Fruit fly (Drosophila melanogaster) whole organism, prepupa: ENCODE measurements around the gene CG31917.

ENCODE experiments used
- Blimp-1 ChIP-seq: fragments of 200-800 bp; sonication (Bioruptor generic); optimal IDR thresholded peaks from 3 replicates; lab custom pipeline; 2017; ENCODE audit warnings: missing biosample characterization, missing genetic modification characterization, mild to moderate bottlenecking, moderate library complexity, missing genetic modification reagents
- CG10631 ChIP-seq: fragments of 200-800 bp; sonication (Bioruptor generic); optimal IDR thresholded peaks from 2 replicates; lab custom pipeline; 2016; ENCODE audit warnings: missing biosample characterization, missing genetic modification characterization
- CG10669 ChIP-seq: fragments of 200-800 bp; sonication (Bioruptor generic); optimal IDR thresholded peaks from 3 replicates; lab custom pipeline; 2018; ENCODE audit warnings: missing biosample characterization, mild to moderate bottlenecking, missing genetic modification characterization, moderate library complexity
- CG11294 ChIP-seq: fragments of 200-800 bp; sonication (Bioruptor generic); IDR thresholded peaks from 2 replicates; pipeline ENCODE4 v1.3.6; 2022; ENCODE audit warnings: missing biosample characterization, missing genetic modification characterization
- CG11902 ChIP-seq: fragments of 200-800 bp; sonication (Bioruptor generic); optimal IDR thresholded peaks from 3 replicates; lab custom pipeline; 2016; ENCODE audit warnings: missing biosample characterization, missing genetic modification characterization
- CG1621 ChIP-seq: fragments of 200-800 bp; sonication (Bioruptor generic); optimal IDR thresholded peaks from 3 replicates; lab custom pipeline; 2018; ENCODE audit warnings: missing biosample characterization, mild to moderate bottlenecking, missing genetic modification characterization
- CG16779 ChIP-seq: fragments of 200-800 bp; sonication (Bioruptor generic); optimal IDR thresholded peaks from 3 replicates; lab custom pipeline; 2017; ENCODE audit warnings: missing biosample characterization, mild to moderate bottlenecking, missing genetic modification characterization
- CG31627 ChIP-seq: fragments of 200-800 bp; sonication (Bioruptor generic); optimal IDR thresholded peaks from 3 replicates; lab custom pipeline; 2016; ENCODE audit warnings: missing biosample characterization, missing genetic modification characterization
- CG32006 ChIP-seq: fragments of 200-800 bp; sonication (Bioruptor generic); optimal IDR thresholded peaks from 3 replicates; lab custom pipeline; 2017; ENCODE audit warnings: missing biosample characterization, mild to moderate bottlenecking, missing genetic modification characterization
- CG34406 ChIP-seq: fragments of 200-800 bp; sonication (Bioruptor generic); optimal IDR thresholded peaks from 3 replicates; lab custom pipeline; 2016; ENCODE audit warnings: missing biosample characterization, missing genetic modification characterization
- CG3919 ChIP-seq: fragments of 200-800 bp; sonication (Bioruptor generic); optimal IDR thresholded peaks from 3 replicates; lab custom pipeline; 2016; ENCODE audit warnings: missing biosample characterization, missing genetic modification characterization
- CG4318 ChIP-seq: fragments of 200-800 bp; sonication (Bioruptor generic); optimal IDR thresholded peaks from 3 replicates; lab custom pipeline; 2017; ENCODE audit warnings: missing biosample characterization, mild to moderate bottlenecking, missing genetic modification characterization
- CG6163 ChIP-seq: fragments of 200-800 bp; sonication (Bioruptor generic); IDR thresholded peaks from 3 replicates; pipeline ENCODE4 v1.3.6; 2022; ENCODE audit warnings: missing biosample characterization, missing genetic modification characterization
- CG6276 ChIP-seq: fragments of 200-800 bp; sonication (Bioruptor generic); optimal IDR thresholded peaks from 2 replicates; lab custom pipeline; 2017; ENCODE audit warnings: missing biosample characterization, mild to moderate bottlenecking, missing genetic modification characterization
- CG6792 ChIP-seq: fragments of 200-800 bp; sonication (Bioruptor generic); optimal IDR thresholded peaks from 3 replicates; lab custom pipeline; 2016; ENCODE audit warnings: missing biosample characterization, missing genetic modification characterization
- CG7368 ChIP-seq: fragments of 200-800 bp; sonication (Bioruptor generic); optimal IDR thresholded peaks from 3 replicates; lab custom pipeline; 2016; ENCODE audit warnings: missing biosample characterization, missing genetic modification characterization
- CG8119 ChIP-seq: fragments of 200-800 bp; sonication (Bioruptor generic); IDR thresholded peaks from 3 replicates; pipeline ENCODE4 v1.3.6; 2022; ENCODE audit warnings: missing biosample characterization, missing genetic modification characterization
- CG8319 ChIP-seq: fragments of 200-800 bp; sonication (Bioruptor generic); optimal IDR thresholded peaks from 3 replicates; lab custom pipeline; 2016; ENCODE audit warnings: missing biosample characterization, missing genetic modification characterization
- Eip75B ChIP-seq: fragments of 200-800 bp; sonication (Bioruptor generic); optimal IDR thresholded peaks from 3 replicates; lab custom pipeline; 2016; ENCODE audit warnings: missing biosample characterization, missing genetic modification characterization
- Eip78C ChIP-seq: fragments of 200-800 bp; sonication (Bioruptor generic); peaks from one replicate; lab custom pipeline; 2016; ENCODE audit warnings: missing biosample characterization, missing genetic modification characterization
- Eip93F ChIP-seq: fragments of 200-800 bp; sonication (Bioruptor generic); optimal IDR thresholded peaks from 2 replicates; lab custom pipeline; 2016; ENCODE audit warnings: missing biosample characterization, mild to moderate bottlenecking, missing genetic modification characterization
- Ets96B ChIP-seq: fragments of 200-800 bp; optimal IDR thresholded peaks from 2 replicates; lab custom pipeline; 2019; ENCODE audit warnings: missing biosample characterization, mild to moderate bottlenecking, missing genetic modification characterization, moderate library complexity
- Gug ChIP-seq: fragments of 200-800 bp; sonication (Bioruptor generic); IDR thresholded peaks from 2 replicates; pipeline ENCODE4 v1.3.6; 2022; ENCODE audit warnings: missing biosample characterization, missing genetic modification characterization
- Hr39 ChIP-seq: fragments of 200-800 bp; sonication (Bioruptor generic); optimal IDR thresholded peaks from 2 replicates; lab custom pipeline; 2016; ENCODE audit warnings: missing biosample characterization, missing genetic modification characterization
- Hr4 ChIP-seq: fragments of 200-800 bp; sonication (Bioruptor generic); optimal IDR thresholded peaks from 3 replicates; lab custom pipeline; 2016; ENCODE audit warnings: missing biosample characterization, missing genetic modification characterization
- Lpt ChIP-seq: fragments of 200-800 bp; sonication (Bioruptor generic); optimal IDR thresholded peaks from 3 replicates; lab custom pipeline; 2016; ENCODE audit warnings: missing biosample characterization, missing genetic modification characterization
- Met ChIP-seq: fragments of 200-800 bp; sonication (Bioruptor generic); optimal IDR thresholded peaks from 3 replicates; lab custom pipeline; 2016; ENCODE audit warnings: missing biosample characterization, missing genetic modification characterization
- OdsH ChIP-seq: fragments of 200-800 bp; sonication (Bioruptor generic); optimal IDR thresholded peaks from 3 replicates; lab custom pipeline; 2016; ENCODE audit warnings: missing biosample characterization, missing genetic modification characterization
- Sox14 ChIP-seq: fragments of 200-800 bp; sonication (Bioruptor generic); optimal IDR thresholded peaks from 3 replicates; lab custom pipeline; 2016; ENCODE audit warnings: missing biosample characterization, missing genetic modification characterization
- Sox15 ChIP-seq: fragments of 200-800 bp; sonication (Bioruptor generic); optimal IDR thresholded peaks from 3 replicates; lab custom pipeline; 2016; ENCODE audit warnings: missing biosample characterization, missing genetic modification characterization
- achi ChIP-seq: fragments of 200-800 bp; sonication (Bioruptor generic); optimal IDR thresholded peaks from 3 replicates; lab custom pipeline; 2016; ENCODE audit warnings: missing biosample characterization, missing genetic modification characterization
- acj6 ChIP-seq: fragments of 200-800 bp; sonication (Bioruptor generic); optimal IDR thresholded peaks from 3 replicates; lab custom pipeline; 2016; ENCODE audit warnings: missing biosample characterization, missing genetic modification characterization
- dac ChIP-seq: fragments of 200-800 bp; sonication (Bioruptor generic); optimal IDR thresholded peaks from 2 replicates; lab custom pipeline; 2017; ENCODE audit warnings: missing biosample characterization, mild to moderate bottlenecking, missing genetic modification characterization
- esn ChIP-seq: fragments of 200-800 bp; sonication (Bioruptor generic); optimal IDR thresholded peaks from 2 replicates; lab custom pipeline; 2016; ENCODE audit warnings: missing biosample characterization, mild to moderate bottlenecking, missing genetic modification characterization, moderate library complexity
- fd59A ChIP-seq: fragments of 200-800 bp; sonication (Bioruptor generic); optimal IDR thresholded peaks from 2 replicates; lab custom pipeline; 2017; ENCODE audit warnings: missing biosample characterization, mild to moderate bottlenecking, missing genetic modification characterization, missing genetic modification reagents
- fkh ChIP-seq: fragments of 200-800 bp; sonication (Bioruptor generic); optimal IDR thresholded peaks from 3 replicates; lab custom pipeline; 2017; ENCODE audit warnings: missing biosample characterization, mild to moderate bottlenecking, missing genetic modification characterization, moderate library complexity
- lz ChIP-seq: fragments of 200-800 bp; sonication (Bioruptor generic); optimal IDR thresholded peaks from 3 replicates; lab custom pipeline; 2016; ENCODE audit warnings: missing biosample characterization, missing genetic modification characterization
- net ChIP-seq: fragments of 200-800 bp; sonication (Bioruptor generic); optimal IDR thresholded peaks from 3 replicates; lab custom pipeline; 2016; ENCODE audit warnings: missing biosample characterization, missing genetic modification characterization
- pdm3 ChIP-seq: fragments of 200-800 bp; sonication (Bioruptor generic); optimal IDR thresholded peaks from 3 replicates; lab custom pipeline; 2016; ENCODE audit warnings: missing biosample characterization, missing genetic modification characterization
- salr ChIP-seq, 2 experiments: fragments of 200-800 bp; sonication (Bioruptor generic); optimal IDR thresholded peaks; 3 replicates each; lab custom pipeline; 2016 to 2018; ENCODE audit warnings: missing biosample characterization in 2 of 2, missing genetic modification characterization in 2 of 2, mild to moderate bottlenecking in 1 of 2
- spab ChIP-seq: fragments of 200-800 bp; sonication (Bioruptor generic); optimal IDR thresholded peaks from 2 replicates; lab custom pipeline; 2017; ENCODE audit warnings: missing biosample characterization, mild to moderate bottlenecking, missing genetic modification characterization, missing genetic modification reagents
- ss ChIP-seq, 2 experiments: fragments of 200-800 bp; sonication (Bioruptor generic); optimal IDR thresholded peaks; 2 replicates in 1 of 2; 3 replicates in 1 of 2; lab custom pipeline; 2017 to 2018; ENCODE audit warnings: mild to moderate bottlenecking in 2 of 2, missing biosample characterization in 2 of 2, missing genetic modification characterization in 2 of 2, moderate library complexity in 1 of 2
- topi ChIP-seq: fragments of 200-800 bp; sonication (Bioruptor generic); optimal IDR thresholded peaks from 3 replicates; lab custom pipeline; 2016; ENCODE audit warnings: missing biosample characterization, missing genetic modification characterization

Gene CG31917

dm6 chr2L:5004677-5005463 lies 5.8 kb downstream of the CG31917 start (continued):
- TF ChIP-seq spab = peak; percentile 82
- TF ChIP-seq CG11902 (GFP tag; lab: Kevin White, UChicago) = peak; percentile 76
- peak; percentile 72 for TF ChIP-seq Eip93F
- TF ChIP-seq Ets96B (tag; lab: Kevin White, UChicago) = peak; percentile 90
- peak; percentile 88 for TF ChIP-seq Eip75B (GFP tag; lab: Kevin White, UChicago)
- peak; percentile 80 for TF ChIP-seq CG16779
- peak; percentile 91 for TF ChIP-seq achi (GFP tag; lab: Kevin White, UChicago)
- TF ChIP-seq Gug = peak; percentile 86
- peak; percentile 91 for TF ChIP-seq Hr4
- peak; percentile 69 for TF ChIP-seq Lpt (GFP tag; lab: Kevin White, UChicago)

DNA sequence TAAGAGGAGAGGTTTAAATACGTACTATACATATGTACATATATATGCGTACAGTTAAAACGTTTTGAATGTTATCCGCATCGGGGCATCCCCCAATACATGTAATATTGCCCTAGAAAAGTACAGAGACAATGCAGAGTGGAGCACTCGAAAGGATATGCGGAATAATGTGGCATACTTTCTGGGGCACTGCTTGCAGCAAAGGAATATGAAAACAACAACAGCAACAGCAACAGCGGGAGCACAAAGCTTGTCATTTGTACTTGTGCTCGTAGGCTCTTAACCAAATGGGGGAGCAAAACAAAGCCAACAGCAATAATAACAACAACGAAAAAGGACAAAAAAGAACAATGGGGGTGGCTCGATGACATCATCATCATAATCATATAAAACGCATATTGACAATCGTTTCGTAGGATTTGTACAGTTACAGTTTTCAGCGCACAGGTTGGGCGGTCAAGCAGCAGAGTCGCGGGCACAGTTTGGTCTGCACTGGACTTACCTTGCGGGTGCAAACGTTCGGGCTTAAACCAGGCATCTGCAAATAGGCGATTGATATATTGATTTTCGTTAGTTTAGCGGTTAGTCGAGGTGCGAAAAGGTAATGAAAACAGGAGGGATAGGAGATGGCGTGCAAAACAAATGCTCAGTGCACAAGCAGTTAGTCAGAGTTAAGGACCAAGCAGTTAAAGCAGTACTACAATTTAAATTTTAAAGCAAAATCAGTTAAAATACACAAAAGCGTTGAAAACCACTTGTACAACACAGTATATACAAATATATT lies 6.8 kb downstream of the CG31917 start:
- no peak for TF ChIP-seq CG8319 (GFP tag; lab: Kevin White, UChicago)
- no peak for TF ChIP-seq esn (GFP tag; lab: Kevin White, UChicago)
- TF ChIP-seq CG34406 = no peak
- TF ChIP-seq CG6163 (GFP tag; lab: Robert Waterston, UW) = 0 out of 3 replicates have a peak, but pooled peaks have one; percentile 8

- TF ChIP-seq salr (GFP tag; optimal IDR thresholded peaks at IDR 0.05; lab: Kevin White, UChicago) (no peak), Hr4 (peak; percentile 83), spab (no peak), CG7368 (GFP tag; lab: Kevin White, UChicago) (no peak), CG16779 (no peak), ss (GFP tag; optimal IDR thresholded peaks at IDR 0.05; lab: Kevin White, UChicago) (no peak), Gug (peak; percentile 27; the same call in 1 of the 2 replicates), CG6276 (GFP tag; lab: Kevin White, UChicago) (peak; percentile 63), esn (GFP tag; lab: Kevin White, UChicago) (peak; percentile 41), CG3919 (GFP tag; lab: Kevin White, UChicago) (peak; percentile 34), lz (GFP tag; lab: Kevin White, UChicago) (peak; percentile 42), fkh (no peak), CG10669 (no peak), Blimp-1 (GFP tag; lab: Kevin White, UChicago) (no peak), CG8319 (GFP tag; lab: Kevin White, UChicago) (no peak), CG31627 (GFP tag; lab: Kevin White, UChicago) (peak; percentile 12), fd59A (no peak), CG6792 (peak; percentile 9), net (GFP tag; lab: Kevin White, UChicago) (peak; percentile 37), Sox14 (GFP tag; lab: Kevin White, UChicago) (peak; percentile 39), Sox15 (GFP tag; lab: Kevin White, UChicago) (no peak), dac (peak; percentile 45), acj6 (GFP tag; lab: Kevin White, UChicago) (peak; percentile 29), Met (GFP tag; lab: Kevin White, UChicago) (peak; percentile 17), Eip78C (GFP tag; lab: Kevin White, UChicago) (peak; percentile 76), Eip75B (GFP tag; lab: Kevin White, UChicago) (no peak), CG34406 (no peak), CG8119 (GFP tag; lab: Robert Waterston, UW) (peak; percentile 82), pdm3 (peak; percentile 47), CG1621 (tag; lab: Kevin White, UChicago) (no peak), CG4318 (GFP tag; lab: Kevin White, UChicago) (peak; percentile 67), OdsH (GFP tag; lab: Kevin White, UChicago) (peak; percentile 54), CG32006 (GFP tag; lab: Kevin White, UChicago) (peak; percentile 81), topi (peak; percentile 2), Hr39 (GFP tag; lab: Kevin White, UChicago) (peak; percentile 39), CG11294 (GFP tag; lab: Robert Waterston, UW) (peak; percentile 49; the same call in 1 of the 2 replicates), CG10631 (peak; percentile 15)
These were observed 7.8 kb downstream of the CG31917 start for dm6 chr2L:5002711-5003402.
